Worm (Caenorhabditis elegans) whole organism, young adult: ENCODE data around the gene F22F7.3.
"Not testable (repeated sequence)": the region's sequence is repeated elsewhere in the genome, so short reads cannot be mapped to it uniquely, and the experiment has no call there.

Experiments used
- F55B11.4 ChIP-seq: sonication (generic microtip); optimal IDR thresholded peaks from 2 replicates; lab custom pipeline; 2016; ENCODE audit warnings: missing compliant biosample characterization, missing genetic modification characterization, borderline replicate concordance; ENCODE audit not compliant: insufficient read depth
- ceh-100 ChIP-seq: fragments of 200-800 bp; sonication (Bioruptor generic); IDR thresholded peaks from 2 replicates; pipeline ENCODE4 v1.3.6; 2022; ENCODE audit warnings: missing genetic modification reagents, missing genetic modification characterization, missing compliant biosample characterization
- efl-1 ChIP-seq: fragments of 150-350 bp; optimal IDR thresholded peaks from 2 replicates; lab custom pipeline; 2014; ENCODE audit warnings: missing biosample characterization, missing genetic modification reagents, missing genetic modification characterization
- ekl-4 ChIP-seq: fragments of 200-800 bp; sonication (Bioruptor generic); IDR thresholded peaks from 2 replicates; pipeline ENCODE4 v1.3.6; 2022; ENCODE audit warnings: missing genetic modification reagents, missing genetic modification characterization, missing compliant biosample characterization
- lsy-27 ChIP-seq: sonication (generic microtip); optimal IDR thresholded peaks from 2 replicates; lab custom pipeline; 2017; ENCODE audit warnings: missing genetic modification characterization, mild to moderate bottlenecking, missing compliant biosample characterization, antibody characterized with exemption, missing genotype, borderline replicate concordance; ENCODE audit not compliant: insufficient read depth
- nhr-27 ChIP-seq: fragments of 200-800 bp; sonication (Bioruptor generic); optimal IDR thresholded peaks from 2 replicates; lab custom pipeline; 2018; ENCODE audit warnings: mild to moderate bottlenecking, missing genetic modification characterization, moderate library complexity, missing compliant biosample characterization
- snpc-4 ChIP-seq, 5 experiments: fragments of 150-350 bp in 1 of 5; sonication (generic microtip) in 4 of 5; optimal IDR thresholded peaks; 2 replicates each; lab custom pipeline; 2014 to 2018; ENCODE audit warnings: missing genetic modification characterization in 5 of 5, missing biosample characterization in 3 of 5, antibody characterized with exemption in 2 of 5, mild to moderate bottlenecking in 2 of 5, missing compliant biosample characterization in 2 of 5, missing genotype in 2 of 5, moderate library complexity in 2 of 5, missing genetic modification reagents in 1 of 5
- unc-62 ChIP-seq: fragments of 150-350 bp; optimal IDR thresholded peaks from 2 replicates; lab custom pipeline; 2014; ENCODE audit warnings: missing biosample characterization, missing genetic modification reagents, missing genetic modification characterization
- ztf-18 ChIP-seq: sonication (generic microtip); optimal IDR thresholded peaks from 2 replicates; lab custom pipeline; 2016; ENCODE audit warnings: missing genotype, mild to moderate bottlenecking, missing genetic modification characterization, missing compliant biosample characterization

DNA sequence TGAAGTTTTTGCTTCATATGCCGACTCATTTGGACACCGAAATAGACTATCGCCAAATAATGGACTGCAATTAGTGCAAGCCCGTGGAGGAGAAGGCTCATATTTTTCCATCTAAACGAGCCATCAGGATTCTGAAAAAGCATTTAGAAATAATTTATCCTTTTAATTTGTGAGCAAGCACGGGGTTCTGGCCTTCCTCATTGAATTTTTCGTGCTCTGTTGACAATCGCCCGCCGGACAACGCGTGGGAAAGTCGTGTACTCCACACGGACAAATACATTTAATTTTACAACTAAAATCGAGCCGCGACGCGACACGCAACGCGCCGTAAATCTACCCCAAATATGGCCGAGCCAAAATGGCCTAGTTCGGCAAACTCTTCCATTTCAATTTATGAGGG is 33.9 kb downstream of the F22F7.3 start, which contains the start of gene F22F7.12:
- not testable (repeated sequence) for TF ChIP-seq snpc-4 (GFP tag; optimal IDR thresholded peaks at IDR 0.05; lab: Kevin White, UChicago); snpc-4 (tag; optimal IDR thresholded peaks at IDR 0.05; lab: Kevin White, UChicago); nhr-27 (tag; lab: Kevin White, UChicago); efl-1 (GFP tag; lab: Kevin White, UChicago); lsy-27 (tag; lab: Kevin White, UChicago); F55B11.4 (tag; lab: Kevin White, UChicago); ceh-100 (GFP tag; lab: Robert Waterston, UW); ztf-18; unc-62 (GFP tag; lab: Kevin White, UChicago); ekl-4 (GFP tag; lab: Robert Waterston, UW)
